Worm (Caenorhabditis elegans): ENCODE data around the gene ctl-2.

ce11 chrII:14276409-14276808, 25.4 kb downstream of the ctl-2 start, which contains the start of gene Y54G11A.3:
- TF ChIP-seq unc-130 (tag; optimal IDR thresholded peaks at IDR 0.05), result no peak
- no peak for TF ChIP-seq rnt-1 (tag; optimal IDR thresholded peaks at IDR 0.05)
- no peak for TF ChIP-seq snpc-4 (tag; optimal IDR thresholded peaks at IDR 0.05)
- no peak for TF ChIP-seq skn-1 (tag; optimal IDR thresholded peaks at IDR 0.05)

All from whole organism, L1 larva.